Fruit fly (Drosophila melanogaster) whole organism, embryonic: Measurements from ENCODE around the gene CG43064.

Experiments
- Atf6 ChIP-seq: fragments of 200-800 bp; sonication (Bioruptor generic); IDR thresholded peaks from 2 replicates; pipeline ENCODE4 v1.3.6; 2022; ENCODE audit warnings: missing biosample characterization, missing genetic modification characterization
- Bteb2 ChIP-seq: fragments of 200-800 bp; sonication (Bioruptor generic); optimal IDR thresholded peaks from 2 replicates; lab custom pipeline; 2016; ENCODE audit warnings: missing biosample characterization, missing genetic modification characterization
- CG10543 ChIP-seq: fragments of 200-800 bp; sonication (Bioruptor generic); optimal IDR thresholded peaks from 3 replicates; lab custom pipeline; 2017; ENCODE audit warnings: missing biosample characterization, mild to moderate bottlenecking, missing genetic modification characterization, moderate library complexity
- CG10565 ChIP-seq: fragments of 200-800 bp; sonication (Bioruptor generic); optimal IDR thresholded peaks from 3 replicates; lab custom pipeline; 2016; ENCODE audit warnings: missing biosample characterization, mild to moderate bottlenecking, missing genetic modification characterization
- CG11247 ChIP-seq: fragments of 200-800 bp; sonication (Bioruptor generic); IDR thresholded peaks from 2 replicates; pipeline ENCODE4 v1.3.6; 2022; ENCODE audit warnings: missing biosample characterization, missing genetic modification characterization
- CG11560 ChIP-seq: fragments of 200-800 bp; sonication (Bioruptor generic); IDR thresholded peaks from 3 replicates; pipeline ENCODE4 v1.3.6; 2022; ENCODE audit warnings: missing biosample characterization, missing genetic modification characterization
- CG13296 ChIP-seq: fragments of 200-800 bp; sonication (Bioruptor generic); optimal IDR thresholded peaks from 3 replicates; lab custom pipeline; 2018; ENCODE audit warnings: missing biosample characterization, mild to moderate bottlenecking, missing genetic modification characterization
- CG13424 ChIP-seq: fragments of 200-800 bp; sonication (Bioruptor generic); optimal IDR thresholded peaks from 2 replicates; lab custom pipeline; 2019; ENCODE audit warnings: missing biosample characterization, mild to moderate bottlenecking, missing genetic modification characterization, moderate library complexity
- CG18599 ChIP-seq: fragments of 200-800 bp; sonication (Bioruptor generic); optimal IDR thresholded peaks from 3 replicates; lab custom pipeline; 2017; ENCODE audit warnings: missing biosample characterization, missing genetic modification characterization, mild to moderate bottlenecking, moderate library complexity, missing genetic modification reagents
- CG2712 ChIP-seq: fragments of 200-800 bp; optimal IDR thresholded peaks from 3 replicates; lab custom pipeline; 2019; ENCODE audit warnings: missing biosample characterization, mild to moderate bottlenecking, missing genetic modification characterization, moderate library complexity
- CG31388 ChIP-seq: fragments of 200-800 bp; sonication (Bioruptor generic); optimal IDR thresholded peaks from 2 replicates; lab custom pipeline; 2016; ENCODE audit warnings: missing biosample characterization, missing genetic modification characterization
- CG32767 ChIP-seq: fragments of 200-800 bp; sonication (Bioruptor generic); IDR thresholded peaks from 2 replicates; pipeline ENCODE4 v1.3.6; 2022; ENCODE audit warnings: missing biosample characterization, missing genetic modification characterization
- CG32772 ChIP-seq: fragments of 200-800 bp; sonication (Bioruptor generic); IDR thresholded peaks from 2 replicates; pipeline ENCODE4 v1.3.6; 2022; ENCODE audit warnings: missing biosample characterization, missing genetic modification characterization
- CG34376 ChIP-seq: fragments of 200-800 bp; sonication (Bioruptor generic); optimal IDR thresholded peaks from 2 replicates; lab custom pipeline; 2018; ENCODE audit warnings: missing biosample characterization, mild to moderate bottlenecking, missing genetic modification characterization
- CG4854 ChIP-seq: fragments of 200-800 bp; sonication (Bioruptor generic); optimal IDR thresholded peaks from 2 replicates; lab custom pipeline; 2016; ENCODE audit warnings: missing biosample characterization, missing genetic modification characterization, inconsistent platforms
- CG5245 ChIP-seq: fragments of 200-800 bp; sonication (Bioruptor generic); optimal IDR thresholded peaks from 3 replicates; lab custom pipeline; 2016; ENCODE audit warnings: missing biosample characterization, missing genetic modification characterization
- CG6254 ChIP-seq: fragments of 200-800 bp; sonication (Bioruptor generic); optimal IDR thresholded peaks from 3 replicates; lab custom pipeline; 2017; ENCODE audit warnings: mild to moderate bottlenecking, missing biosample characterization, missing genetic modification reagents, missing genetic modification characterization
- CG6813 ChIP-seq: fragments of 200-800 bp; sonication (Bioruptor generic); optimal IDR thresholded peaks from 2 replicates; lab custom pipeline; 2017; ENCODE audit warnings: missing biosample characterization, missing genetic modification characterization, mild to moderate bottlenecking, moderate library complexity, missing genetic modification reagents
- CG9817 ChIP-seq: fragments of 200-800 bp; sonication (Bioruptor generic); optimal IDR thresholded peaks from 2 replicates; lab custom pipeline; 2018; ENCODE audit warnings: missing biosample characterization, mild to moderate bottlenecking, missing genetic modification characterization, moderate library complexity
- CHES-1-like ChIP-seq: fragments of 200-800 bp; sonication (Bioruptor generic); optimal IDR thresholded peaks from 2 replicates; lab custom pipeline; 2016; ENCODE audit warnings: missing biosample characterization, missing genetic modification characterization
- Camta ChIP-seq: fragments of 200-800 bp; sonication (Bioruptor generic); optimal IDR thresholded peaks from 2 replicates; lab custom pipeline; 2016; ENCODE audit warnings: missing biosample characterization, missing genetic modification characterization
- CoRest ChIP-seq: fragments of 200-800 bp; sonication (Bioruptor generic); optimal IDR thresholded peaks from 3 replicates; lab custom pipeline; 2018; ENCODE audit warnings: missing biosample characterization, mild to moderate bottlenecking, missing genetic modification characterization, moderate library complexity
- E2f2 ChIP-seq: fragments of 200-800 bp; sonication (Bioruptor generic); IDR thresholded peaks from 2 replicates; pipeline ENCODE4 v1.3.6; 2022; ENCODE audit warnings: missing biosample characterization, missing genetic modification characterization
- Elba2 ChIP-seq: fragments of 200-800 bp; sonication (Bioruptor generic); optimal IDR thresholded peaks from 3 replicates; lab custom pipeline; 2016; ENCODE audit warnings: missing biosample characterization, missing genetic modification characterization
- H2.0 ChIP-seq: fragments of 200-800 bp; sonication (Bioruptor generic); IDR thresholded peaks from 2 replicates; pipeline ENCODE4 v1.3.6; 2022; ENCODE audit warnings: missing biosample characterization, missing genetic modification characterization
- HLH3B ChIP-seq: fragments of 200-800 bp; sonication (Bioruptor generic); IDR thresholded peaks from 2 replicates; pipeline ENCODE4 v1.3.6; 2022; ENCODE audit warnings: missing biosample characterization, missing genetic modification characterization
- Hr3 ChIP-seq: fragments of 200-800 bp; sonication (Bioruptor generic); optimal IDR thresholded peaks from 3 replicates; lab custom pipeline; 2016; ENCODE audit warnings: missing biosample characterization, missing genetic modification characterization
- Lim3 ChIP-seq: fragments of 200-800 bp; sonication (Bioruptor generic); IDR thresholded peaks from 2 replicates; pipeline ENCODE4 v1.3.6; 2022; ENCODE audit warnings: missing biosample characterization, missing genetic modification characterization
- Lpt ChIP-seq: fragments of >200 bp; optimal IDR thresholded peaks from 2 replicates; lab custom pipeline; 2018; ENCODE audit warnings: missing biosample characterization, missing genetic modification characterization
- Nf-YA ChIP-seq: fragments of 200-800 bp; sonication (Bioruptor generic); IDR thresholded peaks from 2 replicates; pipeline ENCODE4 v1.3.6; 2022; ENCODE audit warnings: missing biosample characterization, missing genetic modification characterization
- NfI ChIP-seq: fragments of 200-800 bp; sonication (Bioruptor generic); optimal IDR thresholded peaks from 3 replicates; lab custom pipeline; 2018; ENCODE audit warnings: missing biosample characterization, mild to moderate bottlenecking, missing genetic modification characterization, moderate library complexity
- Pdp1 ChIP-seq, 2 experiments: fragments of 200-800 bp; sonication (Bioruptor generic); optimal IDR thresholded peaks; 3 replicates each; lab custom pipeline; 2016; ENCODE audit warnings: missing biosample characterization in 2 of 2, missing genetic modification characterization in 2 of 2, mild to moderate bottlenecking in 1 of 2, moderate library complexity in 1 of 2
- Xbp1 ChIP-seq: fragments of 200-800 bp; sonication (Bioruptor generic); optimal IDR thresholded peaks from 3 replicates; lab custom pipeline; 2016; ENCODE audit warnings: missing biosample characterization, mild to moderate bottlenecking, missing genetic modification characterization
- ac ChIP-seq: fragments of 200-800 bp; sonication (Bioruptor generic); optimal IDR thresholded peaks from 3 replicates; lab custom pipeline; 2017; ENCODE audit warnings: missing biosample characterization, mild to moderate bottlenecking, missing genetic modification characterization
- bsh ChIP-seq, 2 experiments: fragments of 200-800 bp; sonication (Bioruptor generic); optimal IDR thresholded peaks; 2 replicates each; lab custom pipeline; 2017 to 2018; ENCODE audit warnings: mild to moderate bottlenecking in 2 of 2, missing biosample characterization in 2 of 2, missing genetic modification characterization in 2 of 2, moderate library complexity in 1 of 2
- chinmo ChIP-seq: fragments of 200-800 bp; sonication (Bioruptor generic); IDR thresholded peaks from 4 replicates; pipeline ENCODE4 v1.3.6; 2022; ENCODE audit warnings: missing biosample characterization, missing genetic modification characterization; ENCODE audit not compliant: partially characterized antibody
- corto ChIP-seq: fragments of 200-800 bp; sonication (Bioruptor generic); optimal IDR thresholded peaks from 2 replicates; lab custom pipeline; 2016; ENCODE audit warnings: missing biosample characterization, mild to moderate bottlenecking, missing genetic modification characterization, moderate library complexity
- fd64A ChIP-seq: fragments of 200-800 bp; sonication (Bioruptor generic); optimal IDR thresholded peaks from 3 replicates; lab custom pipeline; 2018; ENCODE audit warnings: missing biosample characterization, mild to moderate bottlenecking, missing genetic modification characterization
- grn ChIP-seq: fragments of 200-800 bp; sonication (Bioruptor generic); optimal IDR thresholded peaks from 3 replicates; lab custom pipeline; 2017; ENCODE audit warnings: missing biosample characterization, missing genetic modification characterization
- gro ChIP-seq: fragments of 200-800 bp; sonication (Bioruptor generic); optimal IDR thresholded peaks from 2 replicates; lab custom pipeline; 2016; ENCODE audit warnings: missing biosample characterization, missing genetic modification characterization
- hkb ChIP-seq, 2 experiments: fragments of 200-800 bp in 1 of 2; fragments of >200 bp in 1 of 2; sonication (Bioruptor generic) in 1 of 2; IDR thresholded peaks in 1 of 2; optimal IDR thresholded peaks in 1 of 2; 2 replicates each; pipeline versions ENCODE4 v1.3.6 to Lab custom; 2017 to 2022; ENCODE audit warnings: missing biosample characterization in 1 of 2, missing genetic modification characterization in 1 of 2
- lab ChIP-seq: fragments of 200-800 bp; sonication (Bioruptor generic); optimal IDR thresholded peaks from 3 replicates; lab custom pipeline; 2017; ENCODE audit warnings: missing biosample characterization, missing genetic modification characterization, mild to moderate bottlenecking, moderate library complexity, missing genetic modification reagents
- lmd ChIP-seq: fragments of 200-800 bp; sonication (Bioruptor generic); IDR thresholded peaks from 2 replicates; pipeline ENCODE4 v1.3.6; 2022; ENCODE audit warnings: missing biosample characterization, missing genetic modification characterization
- luna ChIP-seq: fragments of 200-800 bp; sonication (Bioruptor generic); optimal IDR thresholded peaks from 2 replicates; lab custom pipeline; 2016; ENCODE audit warnings: missing biosample characterization, missing genetic modification characterization
- rib ChIP-seq: fragments of 200-800 bp; sonication (Bioruptor generic); IDR thresholded peaks from 2 replicates; pipeline ENCODE4 v1.3.6; 2022; ENCODE audit warnings: missing biosample characterization, missing genetic modification characterization
- schlank ChIP-seq: fragments of 200-800 bp; sonication (Bioruptor generic); optimal IDR thresholded peaks from 2 replicates; lab custom pipeline; 2018; ENCODE audit warnings: missing biosample characterization, mild to moderate bottlenecking, missing genetic modification characterization
- so ChIP-seq: fragments of 200-800 bp; sonication (Bioruptor generic); IDR thresholded peaks from 3 replicates; pipeline ENCODE4 v1.3.6; 2022; ENCODE audit warnings: missing biosample characterization, missing genetic modification characterization
- sug ChIP-seq: fragments of 200-800 bp; optimal IDR thresholded peaks from 2 replicates; lab custom pipeline; 2019; ENCODE audit warnings: missing biosample characterization, mild to moderate bottlenecking, missing genetic modification characterization, moderate library complexity
- zfh2 ChIP-seq: fragments of 200-800 bp; sonication (Bioruptor generic); optimal IDR thresholded peaks from 2 replicates; lab custom pipeline; 2016; ENCODE audit warnings: missing biosample characterization, missing genetic modification characterization

CG43064 gene

dm6 chr3L:11788195-11788594 lies 48.3 kb downstream of the CG43064 start (continued):
- peak in 1 of 2 experiments; percentile 82 for TF ChIP-seq Pdp1 (GFP tag; optimal IDR thresholded peaks at IDR 0.05; lab: Kevin White, UChicago)
- peak; percentile 52 for TF ChIP-seq CG10543 (GFP tag; lab: Kevin White, UChicago)
- TF ChIP-seq hkb (optimal IDR thresholded peaks at IDR 0.05; lab: Kevin White, UChicago) = no peak
- TF ChIP-seq hkb (GFP tag; IDR thresholded peaks at IDR 0.05; lab: Robert Waterston, UW) = peak; percentile 13; the same call in 1 of the 2 replicates
- TF ChIP-seq rib (GFP tag; lab: Robert Waterston, UW) = 0 out of 2 replicates have a peak, but pooled peaks have one; percentile 40
- no peak for TF ChIP-seq CG11560
- TF ChIP-seq Lpt (GFP tag; lab: Kevin White, UChicago) = no peak
- peak; percentile 66 for TF ChIP-seq grn (GFP tag; lab: Kevin White, UChicago)
- TF ChIP-seq luna (GFP tag; lab: Kevin White, UChicago) = no peak
- peak; percentile 27 for TF ChIP-seq gro (GFP tag; lab: Kevin White, UChicago)
- peak; percentile 40; the same call in 1 of the 2 replicates for TF ChIP-seq Atf6 (GFP tag; lab: Robert Waterston, UW)
- TF ChIP-seq so = peak; percentile 63; the same call in 1 of the 3 replicates
- TF ChIP-seq bsh (GFP tag; optimal IDR thresholded peaks at IDR 0.05; lab: Kevin White, UChicago) = no peak
- TF ChIP-seq CG6813 (GFP tag; lab: Kevin White, UChicago) = peak; percentile 54
- peak; percentile 48 for TF ChIP-seq CG34376
- peak; percentile 72 for TF ChIP-seq lab (GFP tag; lab: Kevin White, UChicago)
- peak; percentile 47 for TF ChIP-seq CG18599
- TF ChIP-seq schlank (tag; lab: Kevin White, UChicago) = peak; percentile 34
- 0 out of 4 replicates have a peak, but pooled peaks have one; percentile 27 for TF ChIP-seq chinmo
- TF ChIP-seq Nf-YA (GFP tag; lab: Robert Waterston, UW) = 0 out of 2 replicates have a peak, but pooled peaks have one; percentile 7
- no peak for TF ChIP-seq CG6254 (GFP tag; lab: Kevin White, UChicago)
- TF ChIP-seq fd64A (GFP tag; lab: Kevin White, UChicago) = no peak

- TF ChIP-seq H2.0 (GFP tag; lab: Robert Waterston, UW) (peak; percentile 20; the same call in 1 of the 2 replicates), Lim3 (no peak), Bteb2 (GFP tag; lab: Kevin White, UChicago) (peak; percentile 15), CG2712 (tag; lab: Kevin White, UChicago) (no peak), NfI (peak; percentile 31), CG31388 (peak; percentile 13), CG4854 (GFP tag; lab: Kevin White, UChicago) (no peak), schlank (tag; lab: Kevin White, UChicago) (no peak), HLH3B (GFP tag; lab: Robert Waterston, UW) (peak; percentile 57), sug (tag; lab: Kevin White, UChicago) (no peak), E2f2 (GFP tag; lab: Robert Waterston, UW) (peak; percentile 38; the same call in 1 of the 2 replicates), CG10565 (GFP tag; lab: Kevin White, UChicago) (no peak), ac (no peak), Elba2 (no peak), CG13424 (tag; lab: Kevin White, UChicago) (peak; percentile 69), Hr3 (peak; percentile 29), CG9817 (tag; lab: Kevin White, UChicago) (peak; percentile 58), lmd (GFP tag; lab: Robert Waterston, UW) (peak; percentile 60; the same call in 1 of the 2 replicates), corto (GFP tag; lab: Kevin White, UChicago) (no peak), CG11247 (GFP tag; lab: Robert Waterston, UW) (0 out of 2 replicates have a peak, but pooled peaks have one; percentile 46), CoRest (peak; percentile 59), zfh2 (GFP tag; lab: Kevin White, UChicago) (peak; percentile 15), CG13296 (GFP tag; lab: Kevin White, UChicago) (peak; percentile 60), CG32767 (GFP tag; lab: Robert Waterston, UW) (peak; percentile 47; the same call in 1 of the 2 replicates), CHES-1-like (GFP tag; lab: Kevin White, UChicago) (no peak), bsh (GFP tag; optimal IDR thresholded peaks at IDR 0.05; lab: Kevin White, UChicago) (peak in 1 of 2 experiments; percentile 34), Xbp1 (GFP tag; lab: Kevin White, UChicago) (peak; percentile 41), Camta (GFP tag; lab: Kevin White, UChicago) (peak; percentile 19), CG5245 (GFP tag; lab: Kevin White, UChicago) (peak; percentile 8), CG32772 (peak; percentile 23; the same call in 1 of the 2 replicates)
These were observed 51.2 kb downstream of the CG43064 start for dm6 chr3L:11785291-11785690.
